Worm (Caenorhabditis elegans): Measurements from ENCODE around the gene vps-16.

vps-16 gene

DNA sequence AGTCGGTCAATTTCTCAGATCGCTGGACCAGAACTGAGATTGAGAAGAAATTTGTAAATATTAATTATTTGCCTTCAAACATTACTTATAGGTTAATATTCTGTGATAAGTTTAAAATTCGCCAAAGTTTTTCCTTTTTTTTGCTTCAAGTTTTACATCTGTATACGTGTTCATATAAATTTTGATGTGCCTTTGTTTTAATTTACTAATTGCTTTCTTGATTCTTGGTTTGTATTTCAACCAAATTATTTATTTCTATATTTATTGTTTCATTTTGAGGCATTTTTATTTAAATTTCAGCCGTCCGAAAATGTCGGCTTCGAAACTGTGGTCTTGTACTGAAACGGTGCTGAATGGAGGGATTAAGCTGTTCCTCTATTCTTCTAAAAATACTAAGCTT, 3.3 kb downstream of the vps-16 start, which contains the start of gene C05D11.1:
Gene C05D11.1, plus strand, starts transcription at position 301 of the 400 bp plus-strand sequence.
- no peak for TF ChIP-seq bed-3 (GFP tag; optimal IDR thresholded peaks at IDR 0.05)
- TF ChIP-seq cnd-1 (tag; optimal IDR thresholded peaks at IDR 0.05): no peak
- TF ChIP-seq ceh-43 (GFP tag; optimal IDR thresholded peaks at IDR 0.05): no peak
- no peak for TF ChIP-seq unc-120 (tag; optimal IDR thresholded peaks at IDR 0.05; ENCODE audit: poor library complexity, severe bottlenecking)
- TF ChIP-seq lin-13 (tag; optimal IDR thresholded peaks at IDR 0.05): no peak
- TF ChIP-seq nhr-28 (tag; optimal IDR thresholded peaks at IDR 0.05): no peak
- TF ChIP-seq nhr-12 (tag; optimal IDR thresholded peaks at IDR 0.05): no peak
- no peak for TF ChIP-seq ztf-11 (tag; optimal IDR thresholded peaks at IDR 0.05)
- no peak for TF ChIP-seq zip-8 (tag; optimal IDR thresholded peaks at IDR 0.05)
- no peak for TF ChIP-seq mep-1 (tag; optimal IDR thresholded peaks at IDR 0.05)
- no peak for TF ChIP-seq sptf-1 (tag; optimal IDR thresholded peaks at IDR 0.05)
- no peak for TF ChIP-seq pha-4 (tag; optimal IDR thresholded peaks at IDR 0.05)
- TF ChIP-seq lin-32 (GFP tag; optimal IDR thresholded peaks at IDR 0.05): no peak
- TF ChIP-seq ceh-39 (tag; optimal IDR thresholded peaks at IDR 0.05): no peak
- TF ChIP-seq elt-1 (tag; optimal IDR thresholded peaks at IDR 0.05; ENCODE audit: borderline replicate concordance, insufficient read depth): no peak
- no peak for TF ChIP-seq hlh-1 (tag; optimal IDR thresholded peaks at IDR 0.05)
- TF ChIP-seq unc-62 (GFP tag; optimal IDR thresholded peaks at IDR 0.05): no peak

DNA sequence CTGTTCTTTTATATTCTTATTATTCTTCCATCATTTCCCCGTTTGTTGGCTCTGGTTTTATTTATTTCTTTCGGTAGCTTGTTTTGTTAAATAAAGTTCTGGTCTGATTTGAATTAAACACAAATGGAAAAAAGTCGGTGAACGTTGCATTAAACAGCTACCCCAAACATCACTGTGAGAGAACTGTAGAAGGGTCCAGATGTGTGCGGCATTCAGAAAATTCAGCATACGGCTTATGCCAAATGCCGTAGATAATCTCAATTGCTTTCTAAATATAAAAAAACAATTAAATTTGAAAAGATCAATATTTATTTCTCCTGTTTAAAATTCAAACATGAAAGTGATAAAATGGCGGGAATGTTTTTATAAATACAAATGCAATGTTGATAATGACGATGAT, 6.8 kb downstream of the vps-16 start:
- TF ChIP-seq sptf-1 (tag; optimal IDR thresholded peaks at IDR 0.05): no peak
- no peak for TF ChIP-seq ham-2 (GFP tag; optimal IDR thresholded peaks at IDR 0.05)
- no peak for TF ChIP-seq M03D4.4 (tag; optimal IDR thresholded peaks at IDR 0.05)
- no peak for TF ChIP-seq bed-3 (GFP tag; optimal IDR thresholded peaks at IDR 0.05)
- no peak for TF ChIP-seq mab-5 (tag; optimal IDR thresholded peaks at IDR 0.05)
- no peak for TF ChIP-seq drap-1 (GFP tag; optimal IDR thresholded peaks at IDR 0.05)
- TF ChIP-seq unc-120 (tag; optimal IDR thresholded peaks at IDR 0.05; ENCODE audit: poor library complexity, severe bottlenecking): no peak
- no peak for TF ChIP-seq nhr-237 (tag; optimal IDR thresholded peaks at IDR 0.05)
- TF ChIP-seq mep-1 (tag; optimal IDR thresholded peaks at IDR 0.05): no peak
- no peak for TF ChIP-seq hlh-1 (tag; optimal IDR thresholded peaks at IDR 0.05)
- no peak for TF ChIP-seq pha-4 (tag; optimal IDR thresholded peaks at IDR 0.05)
- no peak for TF ChIP-seq flh-1 (GFP tag; optimal IDR thresholded peaks at IDR 0.05)

DNA sequence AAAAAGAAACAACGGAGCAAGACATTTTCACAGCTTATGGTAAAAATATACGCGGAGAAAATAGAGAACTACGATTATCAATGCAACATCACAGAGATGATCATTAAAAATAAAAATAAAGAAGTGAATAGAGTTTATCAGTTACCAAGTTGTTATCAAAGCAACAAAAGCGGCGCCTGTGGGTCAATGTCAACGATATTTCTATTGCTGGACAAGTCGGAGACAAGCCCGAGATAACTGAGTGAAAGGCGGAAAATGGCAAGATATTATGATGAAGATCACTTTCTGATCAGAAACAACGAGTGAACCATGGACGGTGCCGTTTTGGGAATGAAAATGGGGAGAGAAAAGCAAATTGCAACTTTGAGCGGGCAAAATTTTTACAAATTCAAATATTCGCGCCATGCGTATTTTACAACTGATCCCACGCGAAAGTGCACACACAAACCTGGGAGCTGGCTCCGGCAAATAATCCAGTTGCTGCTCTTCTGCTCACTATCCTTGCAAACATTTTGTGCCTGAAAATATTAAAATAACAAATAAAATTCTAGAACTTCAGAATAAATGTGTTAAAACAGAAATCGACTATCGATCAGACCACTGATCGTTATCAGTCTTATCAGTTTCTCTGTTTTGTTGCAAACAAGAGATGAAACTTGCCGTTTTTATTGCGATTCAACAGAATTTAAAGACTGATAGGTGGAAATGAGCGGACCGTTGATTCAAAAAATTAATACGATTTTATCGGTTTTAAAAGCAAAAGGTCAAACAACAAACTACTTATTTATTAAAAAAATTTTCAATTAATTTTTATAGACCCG, 9.5 kb downstream of the vps-16 start, which contains the start of gene mel-32:
Gene mel-32, minus strand, starts transcription at position 696 of the 821 bp plus-strand sequence.
- TF ChIP-seq ceh-39 (tag; optimal IDR thresholded peaks at IDR 0.05) (no peak), unc-120 (tag; optimal IDR thresholded peaks at IDR 0.05; ENCODE audit: poor library complexity, severe bottlenecking) (no peak), nhr-2 (tag; optimal IDR thresholded peaks at IDR 0.05) (no peak), mep-1 (tag; optimal IDR thresholded peaks at IDR 0.05) (no peak), blmp-1 (tag; optimal IDR thresholded peaks at IDR 0.05) (no peak)

DNA sequence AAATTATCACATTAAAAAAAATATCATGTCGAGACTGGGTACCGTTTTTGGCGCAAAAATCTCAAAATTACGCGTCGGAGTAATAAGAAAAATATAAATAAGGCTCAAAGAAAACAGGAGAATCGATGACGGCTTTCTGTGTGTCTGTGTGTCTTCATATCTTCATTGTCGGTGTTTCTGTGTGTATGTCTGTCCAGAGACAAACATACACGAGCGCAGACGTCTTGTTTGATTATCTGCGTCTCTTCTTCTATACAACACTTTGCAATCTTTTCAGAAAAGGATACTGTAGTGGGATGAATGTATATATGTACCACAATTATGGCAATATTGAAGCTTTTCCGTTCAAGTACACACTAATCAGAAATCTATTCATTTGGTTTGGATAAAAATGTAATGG, 11.3 kb downstream of the vps-16 start, which contains the start of gene C05D11.13:
Gene C05D11.13, minus strand, starts transcription at position 252 of the 400 bp plus-strand sequence.
- TF ChIP-seq unc-120 (tag; optimal IDR thresholded peaks at IDR 0.05; ENCODE audit: poor library complexity, severe bottlenecking): peak; percentile 37
- TF ChIP-seq sptf-1 (tag; optimal IDR thresholded peaks at IDR 0.05): no peak
- peak; percentile 10 for TF ChIP-seq ham-2 (GFP tag; optimal IDR thresholded peaks at IDR 0.05)
- peak; percentile 68 for TF ChIP-seq pha-4 (tag; optimal IDR thresholded peaks at IDR 0.05)
- no peak for TF ChIP-seq unc-62 (GFP tag; optimal IDR thresholded peaks at IDR 0.05)
- TF ChIP-seq lin-32 (GFP tag; optimal IDR thresholded peaks at IDR 0.05): no peak
- TF ChIP-seq lsy-2 (tag; optimal IDR thresholded peaks at IDR 0.05): peak; percentile 43
- TF ChIP-seq mls-2 (tag; optimal IDR thresholded peaks at IDR 0.05): peak; percentile 3
- peak; percentile 17 for TF ChIP-seq M03D4.4 (tag; optimal IDR thresholded peaks at IDR 0.05)

DNA sequence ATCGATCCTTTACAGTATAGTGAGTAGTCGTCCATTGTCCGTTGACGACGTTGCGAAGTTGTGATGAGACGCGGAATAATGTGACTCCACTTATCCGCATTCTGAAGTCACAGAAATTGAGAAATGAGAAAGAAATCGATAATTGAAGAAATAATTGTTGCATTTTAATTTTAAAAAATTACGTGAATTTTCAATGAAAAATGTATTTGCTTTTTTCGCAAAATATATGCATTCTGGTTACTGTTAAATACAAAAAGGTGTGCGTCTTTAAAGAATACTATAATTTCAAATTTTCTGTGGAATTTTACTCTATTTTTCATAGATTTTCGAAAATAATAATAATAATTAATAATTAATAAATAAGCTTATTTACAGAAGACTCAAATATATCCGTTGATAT, 13.8 kb downstream of the vps-16 start, which contains the start of gene let-721:
Gene let-721, minus strand, starts transcription at position 101 of the 400 bp plus-strand sequence.
- TF ChIP-seq ceh-83 (GFP tag; optimal IDR thresholded peaks at IDR 0.05) (no peak), mep-1 (tag; optimal IDR thresholded peaks at IDR 0.05) (no peak), pha-4 (tag; optimal IDR thresholded peaks at IDR 0.05) (no peak), mab-5 (tag; optimal IDR thresholded peaks at IDR 0.05) (no peak), M03D4.4 (tag; optimal IDR thresholded peaks at IDR 0.05) (no peak), unc-39 (tag; optimal IDR thresholded peaks at IDR 0.05) (no peak), lin-32 (GFP tag; optimal IDR thresholded peaks at IDR 0.05) (no peak), ztf-11 (tag; optimal IDR thresholded peaks at IDR 0.05) (no peak), cnd-1 (tag; optimal IDR thresholded peaks at IDR 0.05) (no peak), tbx-8 (GFP tag; optimal IDR thresholded peaks at IDR 0.05) (no peak), snpc-4 (tag; optimal IDR thresholded peaks at IDR 0.05) (no peak), lin-13 (tag; optimal IDR thresholded peaks at IDR 0.05) (no peak), elt-1 (tag; optimal IDR thresholded peaks at IDR 0.05; ENCODE audit: borderline replicate concordance, insufficient read depth) (no peak), nhr-237 (tag; optimal IDR thresholded peaks at IDR 0.05) (no peak), nhr-28 (tag; optimal IDR thresholded peaks at IDR 0.05) (no peak)
